Fruit fly (Drosophila melanogaster) Kc167 (cell line): ENCODE results near the gene ppk5.

Experiments
- Myc ChIP-seq: fragments of >200 bp; optimal IDR thresholded peaks from 2 replicates; lab custom pipeline; 2017; ENCODE audit warnings: missing external identifiers
- h ChIP-seq: fragments of >200 bp; optimal IDR thresholded peaks from 3 replicates; lab custom pipeline; 2018; ENCODE audit warnings: missing external identifiers
- insv ChIP-seq: fragments of >200 bp; optimal IDR thresholded peaks from 3 replicates; lab custom pipeline; 2018; ENCODE audit warnings: missing external identifiers
- psq ChIP-seq: fragments of >200 bp; optimal IDR thresholded peaks from 2 replicates; lab custom pipeline; 2017; ENCODE audit warnings: missing external identifiers
- ttk ChIP-seq: sonication (Bioruptor generic); optimal IDR thresholded peaks from 2 replicates; lab custom pipeline; 2017; ENCODE audit warnings: missing external identifiers

DNA sequence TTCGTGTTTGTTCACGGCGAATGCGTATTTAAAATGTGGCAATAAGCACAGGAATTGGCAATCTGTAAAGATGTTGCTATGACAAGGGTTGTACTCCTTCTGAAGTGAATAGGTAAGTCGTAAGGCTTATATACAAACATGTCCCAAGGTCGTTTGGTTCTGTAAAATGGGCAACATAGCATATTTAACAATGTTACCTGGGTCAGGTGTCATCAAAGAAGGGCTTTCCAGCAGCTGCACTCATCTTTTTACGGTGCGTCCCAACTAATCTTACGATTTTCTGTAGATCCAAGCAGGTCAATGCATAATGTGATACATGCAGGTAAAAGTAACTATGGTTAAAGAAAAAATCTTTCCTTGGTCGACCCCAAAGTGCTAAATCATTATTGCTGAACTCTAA lies 44.0 kb upstream of the ppk5 start, which contains the start of gene Neu2:
- TF ChIP-seq psq (lab: Kevin White, UChicago) (no peak), h (no peak), insv (lab: Kevin White, UChicago) (no peak), ttk (lab: Kevin White, UChicago) (no peak), Myc (lab: Kevin White, UChicago) (no peak)
